Worm (Caenorhabditis elegans) whole organism, late embryonic: ENCODE measurements around the gene odr-8.
A peak's percentile ranks its signal among the peaks of the same experiment; 100 is the strongest.

Experiments used
- T23F11.4 ChIP-seq: fragments of 200-800 bp; sonication (Bioruptor generic); optimal IDR thresholded peaks from 2 replicates; lab custom pipeline; 2018; ENCODE audit warnings: mild to moderate bottlenecking, missing genetic modification characterization, missing compliant biosample characterization
- ceh-14 ChIP-seq: sonication (generic microtip); optimal IDR thresholded peaks from 2 replicates; lab custom pipeline; 2016; ENCODE audit warnings: missing genotype, missing genetic modification characterization, missing compliant biosample characterization
- ceh-22 ChIP-seq: sonication (generic microtip); optimal IDR thresholded peaks from 2 replicates; lab custom pipeline; 2017; ENCODE audit warnings: missing biosample characterization, missing genetic modification characterization
- dve-1 ChIP-seq: sonication (generic microtip); optimal IDR thresholded peaks from 2 replicates; lab custom pipeline; 2017; ENCODE audit warnings: antibody characterized with exemption, mild to moderate bottlenecking, missing genetic modification characterization, missing compliant biosample characterization
- madf-2 ChIP-seq: sonication (generic microtip); optimal IDR thresholded peaks from 2 replicates; lab custom pipeline; 2017; ENCODE audit warnings: missing genetic modification characterization, missing compliant biosample characterization
- nhr-11 ChIP-seq: fragments of 150-350 bp; optimal IDR thresholded peaks from 2 replicates; lab custom pipeline; 2014; ENCODE audit warnings: missing biosample characterization, missing genetic modification characterization
- odd-2 ChIP-seq: sonication (generic microtip); optimal IDR thresholded peaks from 2 replicates; lab custom pipeline; 2017; ENCODE audit warnings: antibody characterized with exemption, mild to moderate bottlenecking, missing genetic modification characterization, missing compliant biosample characterization
- pax-1 ChIP-seq: fragments of 150-350 bp; optimal IDR thresholded peaks from 2 replicates; lab custom pipeline; 2014; ENCODE audit warnings: missing biosample characterization, missing genetic modification characterization
- unc-55 ChIP-seq: sonication (generic microtip); optimal IDR thresholded peaks from 2 replicates; lab custom pipeline; 2017; ENCODE audit warnings: missing biosample characterization, missing genetic modification reagents, missing genetic modification characterization

ce11 chrIV:6574343-6574742 lies 8.2 kb downstream of the odr-8 start:
- TF ChIP-seq dve-1 (tag; lab: Kevin White, UChicago), result no peak
- no peak for TF ChIP-seq madf-2 (tag; lab: Kevin White, UChicago)
- TF ChIP-seq pax-1 (tag; lab: Kevin White, UChicago), result no peak
- TF ChIP-seq nhr-11 (tag; lab: Kevin White, UChicago), result no peak
- no peak for TF ChIP-seq ceh-14
- TF ChIP-seq ceh-22 (tag; lab: Kevin White, UChicago), result no peak
- TF ChIP-seq T23F11.4 (GFP tag; lab: Kevin White, UChicago), result no peak
- TF ChIP-seq odd-2 (tag; lab: Kevin White, UChicago), result no peak
- TF ChIP-seq unc-55 (GFP tag; lab: Kevin White, UChicago), result peak; percentile 71
